Fruit fly (Drosophila melanogaster) whole organism, prepupa: ENCODE results near the gene CG33107.

Experiments used
- Blimp-1 ChIP-seq: fragments of 200-800 bp; sonication (Bioruptor generic); optimal IDR thresholded peaks from 3 replicates; lab custom pipeline; 2017; ENCODE audit warnings: missing biosample characterization, missing genetic modification characterization, mild to moderate bottlenecking, moderate library complexity, missing genetic modification reagents
- CG10631 ChIP-seq: fragments of 200-800 bp; sonication (Bioruptor generic); optimal IDR thresholded peaks from 2 replicates; lab custom pipeline; 2016; ENCODE audit warnings: missing biosample characterization, missing genetic modification characterization
- CG10669 ChIP-seq: fragments of 200-800 bp; sonication (Bioruptor generic); optimal IDR thresholded peaks from 3 replicates; lab custom pipeline; 2018; ENCODE audit warnings: missing biosample characterization, mild to moderate bottlenecking, missing genetic modification characterization, moderate library complexity
- CG11294 ChIP-seq: fragments of 200-800 bp; sonication (Bioruptor generic); IDR thresholded peaks from 2 replicates; pipeline ENCODE4 v1.3.6; 2022; ENCODE audit warnings: missing biosample characterization, missing genetic modification characterization
- CG11762 ChIP-seq: fragments of 200-800 bp; sonication (Bioruptor generic); optimal IDR thresholded peaks from 3 replicates; lab custom pipeline; 2016; ENCODE audit warnings: missing biosample characterization, missing genetic modification characterization; ENCODE audit not compliant: insufficient read depth
- CG11902 ChIP-seq: fragments of 200-800 bp; sonication (Bioruptor generic); optimal IDR thresholded peaks from 3 replicates; lab custom pipeline; 2016; ENCODE audit warnings: missing biosample characterization, missing genetic modification characterization
- CG15336 ChIP-seq: fragments of 200-800 bp; sonication (Bioruptor generic); IDR thresholded peaks from 2 replicates; pipeline ENCODE4 v1.3.6; 2022; ENCODE audit warnings: missing biosample characterization, missing genetic modification characterization
- CG1621 ChIP-seq: fragments of 200-800 bp; sonication (Bioruptor generic); optimal IDR thresholded peaks from 3 replicates; lab custom pipeline; 2018; ENCODE audit warnings: missing biosample characterization, mild to moderate bottlenecking, missing genetic modification characterization
- CG16779 ChIP-seq: fragments of 200-800 bp; sonication (Bioruptor generic); optimal IDR thresholded peaks from 3 replicates; lab custom pipeline; 2017; ENCODE audit warnings: missing biosample characterization, mild to moderate bottlenecking, missing genetic modification characterization
- CG3032 ChIP-seq: fragments of 200-800 bp; optimal IDR thresholded peaks from 2 replicates; lab custom pipeline; 2019; ENCODE audit warnings: missing biosample characterization, mild to moderate bottlenecking, missing genetic modification characterization, moderate library complexity
- CG31627 ChIP-seq: fragments of 200-800 bp; sonication (Bioruptor generic); optimal IDR thresholded peaks from 3 replicates; lab custom pipeline; 2016; ENCODE audit warnings: missing biosample characterization, missing genetic modification characterization
- CG32006 ChIP-seq: fragments of 200-800 bp; sonication (Bioruptor generic); optimal IDR thresholded peaks from 3 replicates; lab custom pipeline; 2017; ENCODE audit warnings: missing biosample characterization, mild to moderate bottlenecking, missing genetic modification characterization
- CG34406 ChIP-seq: fragments of 200-800 bp; sonication (Bioruptor generic); optimal IDR thresholded peaks from 3 replicates; lab custom pipeline; 2016; ENCODE audit warnings: missing biosample characterization, missing genetic modification characterization
- CG3919 ChIP-seq: fragments of 200-800 bp; sonication (Bioruptor generic); optimal IDR thresholded peaks from 3 replicates; lab custom pipeline; 2016; ENCODE audit warnings: missing biosample characterization, missing genetic modification characterization
- CG4318 ChIP-seq: fragments of 200-800 bp; sonication (Bioruptor generic); optimal IDR thresholded peaks from 3 replicates; lab custom pipeline; 2017; ENCODE audit warnings: missing biosample characterization, mild to moderate bottlenecking, missing genetic modification characterization
- CG6163 ChIP-seq: fragments of 200-800 bp; sonication (Bioruptor generic); IDR thresholded peaks from 3 replicates; pipeline ENCODE4 v1.3.6; 2022; ENCODE audit warnings: missing biosample characterization, missing genetic modification characterization
- CG6276 ChIP-seq: fragments of 200-800 bp; sonication (Bioruptor generic); optimal IDR thresholded peaks from 2 replicates; lab custom pipeline; 2017; ENCODE audit warnings: missing biosample characterization, mild to moderate bottlenecking, missing genetic modification characterization
- CG6792 ChIP-seq: fragments of 200-800 bp; sonication (Bioruptor generic); optimal IDR thresholded peaks from 3 replicates; lab custom pipeline; 2016; ENCODE audit warnings: missing biosample characterization, missing genetic modification characterization
- CG7368 ChIP-seq: fragments of 200-800 bp; sonication (Bioruptor generic); optimal IDR thresholded peaks from 3 replicates; lab custom pipeline; 2016; ENCODE audit warnings: missing biosample characterization, missing genetic modification characterization
- CG8119 ChIP-seq: fragments of 200-800 bp; sonication (Bioruptor generic); IDR thresholded peaks from 3 replicates; pipeline ENCODE4 v1.3.6; 2022; ENCODE audit warnings: missing biosample characterization, missing genetic modification characterization
- CG8319 ChIP-seq: fragments of 200-800 bp; sonication (Bioruptor generic); optimal IDR thresholded peaks from 3 replicates; lab custom pipeline; 2016; ENCODE audit warnings: missing biosample characterization, missing genetic modification characterization
- CG8632 ChIP-seq: fragments of 200-800 bp; sonication (Bioruptor generic); optimal IDR thresholded peaks from 3 replicates; lab custom pipeline; 2016; ENCODE audit warnings: missing biosample characterization, missing genetic modification characterization
- CG9139 ChIP-seq: fragments of 200-800 bp; sonication (Bioruptor generic); optimal IDR thresholded peaks from 3 replicates; lab custom pipeline; 2017; ENCODE audit warnings: missing biosample characterization, mild to moderate bottlenecking, missing genetic modification characterization
- Eip75B ChIP-seq: fragments of 200-800 bp; sonication (Bioruptor generic); optimal IDR thresholded peaks from 3 replicates; lab custom pipeline; 2016; ENCODE audit warnings: missing biosample characterization, missing genetic modification characterization
- Eip78C ChIP-seq: fragments of 200-800 bp; sonication (Bioruptor generic); peaks from one replicate; lab custom pipeline; 2016; ENCODE audit warnings: missing biosample characterization, missing genetic modification characterization
- Eip93F ChIP-seq: fragments of 200-800 bp; sonication (Bioruptor generic); optimal IDR thresholded peaks from 2 replicates; lab custom pipeline; 2016; ENCODE audit warnings: missing biosample characterization, mild to moderate bottlenecking, missing genetic modification characterization
- Ets21C ChIP-seq: fragments of 200-800 bp; sonication (Bioruptor generic); optimal IDR thresholded peaks from 3 replicates; lab custom pipeline; 2016; ENCODE audit warnings: missing biosample characterization, missing genetic modification characterization
- Ets96B ChIP-seq: fragments of 200-800 bp; optimal IDR thresholded peaks from 2 replicates; lab custom pipeline; 2019; ENCODE audit warnings: missing biosample characterization, mild to moderate bottlenecking, missing genetic modification characterization, moderate library complexity
- Gug ChIP-seq: fragments of 200-800 bp; sonication (Bioruptor generic); IDR thresholded peaks from 2 replicates; pipeline ENCODE4 v1.3.6; 2022; ENCODE audit warnings: missing biosample characterization, missing genetic modification characterization
- Hr38 ChIP-seq: sonication (Bioruptor generic); optimal IDR thresholded peaks from 2 replicates; lab custom pipeline; 2016; ENCODE audit warnings: missing biosample characterization, missing genetic modification characterization
- Hr39 ChIP-seq: fragments of 200-800 bp; sonication (Bioruptor generic); optimal IDR thresholded peaks from 2 replicates; lab custom pipeline; 2016; ENCODE audit warnings: missing biosample characterization, missing genetic modification characterization
- Hr4 ChIP-seq: fragments of 200-800 bp; sonication (Bioruptor generic); optimal IDR thresholded peaks from 3 replicates; lab custom pipeline; 2016; ENCODE audit warnings: missing biosample characterization, missing genetic modification characterization
- Lpt ChIP-seq: fragments of 200-800 bp; sonication (Bioruptor generic); optimal IDR thresholded peaks from 3 replicates; lab custom pipeline; 2016; ENCODE audit warnings: missing biosample characterization, missing genetic modification characterization
- Sox14 ChIP-seq: fragments of 200-800 bp; sonication (Bioruptor generic); optimal IDR thresholded peaks from 3 replicates; lab custom pipeline; 2016; ENCODE audit warnings: missing biosample characterization, missing genetic modification characterization
- acj6 ChIP-seq: fragments of 200-800 bp; sonication (Bioruptor generic); optimal IDR thresholded peaks from 3 replicates; lab custom pipeline; 2016; ENCODE audit warnings: missing biosample characterization, missing genetic modification characterization
- cyc ChIP-seq: fragments of 200-800 bp; sonication (Bioruptor generic); optimal IDR thresholded peaks from 3 replicates; lab custom pipeline; 2016; ENCODE audit warnings: missing biosample characterization, missing genetic modification characterization
- dsx ChIP-seq: fragments of 200-800 bp; optimal IDR thresholded peaks from 3 replicates; lab custom pipeline; 2019; ENCODE audit warnings: missing biosample characterization, mild to moderate bottlenecking, missing genetic modification characterization, moderate library complexity; ENCODE audit not compliant: poor library complexity, severe bottlenecking
- esn ChIP-seq: fragments of 200-800 bp; sonication (Bioruptor generic); optimal IDR thresholded peaks from 2 replicates; lab custom pipeline; 2016; ENCODE audit warnings: missing biosample characterization, mild to moderate bottlenecking, missing genetic modification characterization, moderate library complexity
- fd85E ChIP-seq: fragments of 200-800 bp; sonication (Bioruptor generic); optimal IDR thresholded peaks from 3 replicates; lab custom pipeline; 2016; ENCODE audit warnings: missing biosample characterization, missing genetic modification characterization
- lz ChIP-seq: fragments of 200-800 bp; sonication (Bioruptor generic); optimal IDR thresholded peaks from 3 replicates; lab custom pipeline; 2016; ENCODE audit warnings: missing biosample characterization, missing genetic modification characterization
- net ChIP-seq: fragments of 200-800 bp; sonication (Bioruptor generic); optimal IDR thresholded peaks from 3 replicates; lab custom pipeline; 2016; ENCODE audit warnings: missing biosample characterization, missing genetic modification characterization
- pdm3 ChIP-seq: fragments of 200-800 bp; sonication (Bioruptor generic); optimal IDR thresholded peaks from 3 replicates; lab custom pipeline; 2016; ENCODE audit warnings: missing biosample characterization, missing genetic modification characterization
- spab ChIP-seq: fragments of 200-800 bp; sonication (Bioruptor generic); optimal IDR thresholded peaks from 2 replicates; lab custom pipeline; 2017; ENCODE audit warnings: missing biosample characterization, mild to moderate bottlenecking, missing genetic modification characterization, missing genetic modification reagents
- ss ChIP-seq, 2 experiments: fragments of 200-800 bp; sonication (Bioruptor generic); optimal IDR thresholded peaks; 2 replicates in 1 of 2; 3 replicates in 1 of 2; lab custom pipeline; 2017 to 2018; ENCODE audit warnings: mild to moderate bottlenecking in 2 of 2, missing biosample characterization in 2 of 2, missing genetic modification characterization in 2 of 2, moderate library complexity in 1 of 2
- svp ChIP-seq: fragments of 200-800 bp; sonication (Bioruptor generic); peaks from one replicate; lab custom pipeline; 2016; ENCODE audit warnings: missing biosample characterization, missing genetic modification characterization
- topi ChIP-seq: fragments of 200-800 bp; sonication (Bioruptor generic); optimal IDR thresholded peaks from 3 replicates; lab custom pipeline; 2016; ENCODE audit warnings: missing biosample characterization, missing genetic modification characterization
- vri ChIP-seq: fragments of 200-800 bp; sonication (Bioruptor generic); optimal IDR thresholded peaks from 3 replicates; lab custom pipeline; 2016; ENCODE audit warnings: missing biosample characterization, mild to moderate bottlenecking, missing genetic modification characterization

The CG33107 gene

DNA sequence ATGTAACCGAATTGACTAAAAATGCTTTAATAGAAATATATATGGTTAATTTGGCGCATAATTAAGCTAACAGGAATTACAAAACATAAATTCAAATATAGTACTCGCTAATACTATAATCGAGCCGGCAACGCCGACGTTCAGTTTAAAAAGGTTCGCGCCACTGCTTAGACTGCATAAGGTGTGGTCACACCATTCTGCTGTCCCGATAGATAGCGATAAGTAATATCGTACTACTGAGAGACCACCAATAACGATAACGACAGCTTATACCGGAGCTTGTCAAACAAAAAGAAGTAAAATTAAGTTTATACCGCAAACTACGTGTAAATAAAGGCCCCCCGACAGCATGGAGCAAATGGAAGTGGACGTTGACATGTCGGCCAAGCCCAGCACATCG is 4.0 kb downstream of the CG33107 start, which contains the start of gene CSN6:
CSN6 (plus strand) TSS at position 228 of the 400 bp plus-strand sequence.
- no peak for TF ChIP-seq fd85E (GFP tag; lab: Kevin White, UChicago)
- TF ChIP-seq CG6163 (GFP tag; lab: Robert Waterston, UW) = no peak
- no peak for TF ChIP-seq Hr38 (GFP tag; lab: Kevin White, UChicago)
- TF ChIP-seq Eip93F = no peak
- no peak for TF ChIP-seq CG10631
- TF ChIP-seq Eip78C (GFP tag; lab: Kevin White, UChicago) = peak; percentile 15
- TF ChIP-seq spab (GFP tag; lab: Kevin White, UChicago) = no peak
- TF ChIP-seq dsx (GFP tag; lab: Kevin White, UChicago) = peak; percentile 67
- TF ChIP-seq CG3032 (tag; lab: Kevin White, UChicago) = peak; percentile 19
- peak; percentile 36 for TF ChIP-seq Sox14
- TF ChIP-seq pdm3 (GFP tag; lab: Kevin White, UChicago) = no peak

DNA sequence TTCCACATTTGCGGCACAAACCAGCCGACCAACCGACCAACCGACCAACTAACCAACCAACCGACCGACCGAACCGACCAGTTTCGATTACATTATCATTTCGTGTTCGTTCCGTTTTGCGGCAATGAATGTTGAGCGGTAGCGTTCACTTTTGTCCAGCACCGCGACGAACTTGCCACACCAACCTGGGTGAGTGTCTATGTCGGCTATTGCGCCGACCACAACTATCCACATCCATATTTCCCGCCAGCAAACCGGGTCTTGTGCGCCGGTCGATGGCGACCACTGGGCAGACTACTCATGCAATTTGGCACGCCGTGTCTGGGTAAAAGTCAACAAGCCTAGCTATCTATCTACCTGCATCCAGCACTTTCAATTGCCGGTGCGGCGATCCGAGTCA is 7.5 kb downstream of the CG33107 start:
- TF ChIP-seq Hr39 (GFP tag; lab: Kevin White, UChicago) (no peak), vri (GFP tag; lab: Kevin White, UChicago) (no peak), CG8119 (GFP tag; lab: Robert Waterston, UW) (peak; percentile 14; the same call in 1 of the 3 replicates)

DNA sequence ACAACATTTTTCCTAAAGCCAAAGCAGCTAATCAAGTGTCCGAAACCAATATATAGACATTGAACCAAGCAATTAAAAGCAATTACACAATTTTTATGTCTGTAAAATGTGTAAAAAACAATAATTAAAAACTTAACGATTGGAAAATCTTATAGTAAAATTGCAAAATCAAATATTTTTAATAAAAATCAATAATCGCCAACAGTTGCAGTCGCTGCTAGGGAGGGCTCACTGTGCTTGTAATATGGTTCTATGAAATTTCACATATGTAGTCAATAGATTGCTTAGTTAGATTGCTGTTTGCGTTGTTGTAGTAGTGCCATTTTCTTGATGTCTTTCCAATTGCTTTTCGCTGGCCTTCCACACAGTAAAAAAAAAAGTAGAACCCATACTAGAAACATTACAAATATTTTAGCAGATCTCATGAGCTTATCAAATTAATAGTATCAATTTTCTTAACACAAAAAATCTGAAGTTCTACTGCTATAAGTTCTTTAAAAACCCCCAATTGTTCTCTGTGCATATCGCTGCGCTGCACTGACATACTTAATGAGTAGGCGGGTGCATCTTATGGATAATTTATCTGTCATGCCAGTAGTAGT is 8.3 kb downstream of the CG33107 start:
- no peak for TF ChIP-seq net (GFP tag; lab: Kevin White, UChicago)
- no peak for TF ChIP-seq CG10631
- no peak for TF ChIP-seq topi (GFP tag; lab: Kevin White, UChicago)
- peak; percentile 18; the same call in 1 of the 2 replicates for TF ChIP-seq CG15336 (GFP tag; lab: Robert Waterston, UW)
- no peak for TF ChIP-seq ss (GFP tag; optimal IDR thresholded peaks at IDR 0.05; lab: Kevin White, UChicago)
- no peak for TF ChIP-seq CG6792 (GFP tag; lab: Kevin White, UChicago)
- no peak for TF ChIP-seq CG16779
- TF ChIP-seq CG34406 (GFP tag; lab: Kevin White, UChicago) = no peak
- no peak for TF ChIP-seq Ets96B (tag; lab: Kevin White, UChicago)
- TF ChIP-seq acj6 (GFP tag; lab: Kevin White, UChicago) = no peak
- no peak for TF ChIP-seq CG9139
- peak; percentile 32 for TF ChIP-seq Lpt (GFP tag; lab: Kevin White, UChicago)
- TF ChIP-seq lz (GFP tag; lab: Kevin White, UChicago) = no peak
- TF ChIP-seq Sox14 = no peak
- TF ChIP-seq CG4318 (GFP tag; lab: Kevin White, UChicago) = no peak
- TF ChIP-seq CG1621 (tag; lab: Kevin White, UChicago) = no peak
- peak; percentile 69 for TF ChIP-seq CG6163 (GFP tag; lab: Robert Waterston, UW)
- TF ChIP-seq Ets21C (GFP tag; lab: Kevin White, UChicago) = no peak
- TF ChIP-seq CG10669 (GFP tag; lab: Kevin White, UChicago) = no peak
- peak; percentile 54 for TF ChIP-seq Gug (GFP tag; lab: Robert Waterston, UW)
- TF ChIP-seq Eip75B (GFP tag; lab: Kevin White, UChicago) = no peak
- TF ChIP-seq CG32006 (GFP tag; lab: Kevin White, UChicago) = peak; percentile 55
- TF ChIP-seq CG11762 (GFP tag; lab: Kevin White, UChicago) = no peak
- no peak for TF ChIP-seq CG8319 (GFP tag; lab: Kevin White, UChicago)
- TF ChIP-seq CG31627 (GFP tag; lab: Kevin White, UChicago) = no peak
- no peak for TF ChIP-seq svp (GFP tag; lab: Kevin White, UChicago)
- no peak for TF ChIP-seq vri (GFP tag; lab: Kevin White, UChicago)
- no peak for TF ChIP-seq esn
- TF ChIP-seq cyc (GFP tag; lab: Kevin White, UChicago) = no peak
- peak; percentile 26 for TF ChIP-seq CG3919 (GFP tag; lab: Kevin White, UChicago)
- no peak for TF ChIP-seq Blimp-1 (GFP tag; lab: Kevin White, UChicago)
- peak; percentile 21 for TF ChIP-seq Hr4 (GFP tag; lab: Kevin White, UChicago)
- no peak for TF ChIP-seq CG7368 (GFP tag; lab: Kevin White, UChicago)
- no peak for TF ChIP-seq CG3032 (tag; lab: Kevin White, UChicago)
- no peak for TF ChIP-seq CG8632 (GFP tag; lab: Kevin White, UChicago)
- TF ChIP-seq CG11294 (GFP tag; lab: Robert Waterston, UW) = peak; percentile 7; the same call in 1 of the 2 replicates
- TF ChIP-seq Hr39 (GFP tag; lab: Kevin White, UChicago) = no peak
- no peak for TF ChIP-seq Eip93F
- no peak for TF ChIP-seq CG11902 (GFP tag; lab: Kevin White, UChicago)
- peak; percentile 44 for TF ChIP-seq CG6276
